Worm (Caenorhabditis elegans): ENCODE results near the gene K10G6.5.

DNA sequence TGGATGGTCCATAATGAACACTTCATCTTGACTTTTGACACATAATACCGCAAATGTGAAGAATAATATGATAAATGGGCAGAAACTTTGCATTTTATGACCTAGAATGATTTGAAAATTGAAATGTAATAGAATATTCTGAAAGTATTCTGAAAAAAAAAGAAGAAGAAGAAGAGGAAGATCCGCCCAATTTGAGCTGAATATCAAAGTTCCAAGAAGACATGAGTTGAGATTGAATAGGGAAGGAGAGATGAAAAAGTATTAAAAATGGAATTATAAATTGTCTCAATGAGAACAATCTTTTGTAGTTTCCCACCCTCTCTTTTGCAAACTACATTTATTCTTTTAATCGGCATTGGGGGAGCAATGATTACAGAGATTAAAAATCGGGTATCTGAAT lies 45.2 kb downstream of the K10G6.5 start, which contains the start of gene K07D4.4:
- TF ChIP-seq aly-1 (tag; optimal IDR thresholded peaks at IDR 0.05) (no peak), ama-1 (optimal IDR thresholded peaks at IDR 0.05) (no peak), B0310.2 (tag; optimal IDR thresholded peaks at IDR 0.05) (no peak)

All from whole organism, early embryonic.